Worm (Caenorhabditis elegans) whole organism, mixed stage, embryonic: ENCODE measurements around the gene srg-17.

Experiments used
- M03D4.4 ChIP-seq: sonication (generic microtip); optimal IDR thresholded peaks from 2 replicates; lab custom pipeline; 2017; ENCODE audit warnings: mild to moderate bottlenecking, missing genetic modification characterization, missing compliant biosample characterization
- bed-3 ChIP-seq: fragments of 200-800 bp; sonication (Bioruptor generic); optimal IDR thresholded peaks from 3 replicates; lab custom pipeline; 2018; ENCODE audit warnings: mild to moderate bottlenecking, missing genetic modification characterization, moderate library complexity, missing compliant biosample characterization
- blmp-1 ChIP-seq: fragments of 150-350 bp; optimal IDR thresholded peaks from 2 replicates; lab custom pipeline; 2014; ENCODE audit warnings: missing biosample characterization, missing genetic modification characterization
- ceh-39 ChIP-seq: fragments of 150-350 bp; optimal IDR thresholded peaks from 2 replicates; lab custom pipeline; 2014; ENCODE audit warnings: missing biosample characterization, missing genetic modification characterization
- ceh-43 ChIP-seq: fragments of 200-800 bp; sonication (Bioruptor generic); optimal IDR thresholded peaks from 2 replicates; lab custom pipeline; 2018; ENCODE audit warnings: mild to moderate bottlenecking, missing genetic modification characterization, moderate library complexity, missing compliant biosample characterization
- ceh-83 ChIP-seq: fragments of 200-800 bp; sonication (Bioruptor generic); optimal IDR thresholded peaks from 2 replicates; lab custom pipeline; 2018; ENCODE audit warnings: mild to moderate bottlenecking, missing genetic modification characterization, missing compliant biosample characterization
- ces-1 ChIP-seq: fragments of 150-350 bp; optimal IDR thresholded peaks from 2 replicates; lab custom pipeline; 2014; ENCODE audit warnings: missing biosample characterization, missing genetic modification reagents, missing genetic modification characterization
- cnd-1 ChIP-seq: fragments of 200-800 bp; sonication (Bioruptor generic); optimal IDR thresholded peaks from 2 replicates; lab custom pipeline; 2018; ENCODE audit warnings: mild to moderate bottlenecking, missing genetic modification characterization, missing compliant biosample characterization
- elt-1 ChIP-seq: sonication (generic microtip); optimal IDR thresholded peaks from 2 replicates; lab custom pipeline; 2017; ENCODE audit warnings: missing genetic modification characterization, mild to moderate bottlenecking, missing compliant biosample characterization, antibody characterized with exemption, moderate library complexity, borderline replicate concordance; ENCODE audit not compliant: insufficient read depth
- elt-3 ChIP-seq: fragments of 150-350 bp; optimal IDR thresholded peaks from 2 replicates; lab custom pipeline; 2014; ENCODE audit warnings: missing biosample characterization, missing genetic modification characterization
- flh-1 ChIP-seq: fragments of 200-800 bp; sonication (Bioruptor generic); optimal IDR thresholded peaks from 2 replicates; lab custom pipeline; 2018; ENCODE audit warnings: mild to moderate bottlenecking, missing genetic modification characterization, moderate library complexity, missing compliant biosample characterization
- ham-2 ChIP-seq: fragments of 200-800 bp; sonication (Bioruptor generic); optimal IDR thresholded peaks from 2 replicates; lab custom pipeline; 2018; ENCODE audit warnings: mild to moderate bottlenecking, missing genetic modification characterization, missing compliant biosample characterization
- hlh-1 ChIP-seq: fragments of 150-350 bp; optimal IDR thresholded peaks from 2 replicates; lab custom pipeline; 2014; ENCODE audit warnings: missing biosample characterization, missing genetic modification reagents, missing genetic modification characterization
- lin-13 ChIP-seq: fragments of 150-350 bp; optimal IDR thresholded peaks from 2 replicates; lab custom pipeline; 2014; ENCODE audit warnings: missing biosample characterization, missing genetic modification characterization
- lin-32 ChIP-seq: fragments of 200-800 bp; sonication (Bioruptor generic); optimal IDR thresholded peaks from 2 replicates; lab custom pipeline; 2018; ENCODE audit warnings: mild to moderate bottlenecking, missing genetic modification characterization, missing compliant biosample characterization
- lsy-2 ChIP-seq: fragments of 150-350 bp; optimal IDR thresholded peaks from 2 replicates; lab custom pipeline; 2014; ENCODE audit warnings: missing biosample characterization, missing genetic modification characterization
- mab-5 ChIP-seq: fragments of 150-350 bp; optimal IDR thresholded peaks from 2 replicates; lab custom pipeline; 2014; ENCODE audit warnings: missing biosample characterization, missing genetic modification characterization
- mep-1 ChIP-seq: fragments of 150-350 bp; optimal IDR thresholded peaks from 2 replicates; lab custom pipeline; 2017; ENCODE audit warnings: missing biosample characterization, missing genetic modification reagents, missing genetic modification characterization, inconsistent platforms
- nhr-12 ChIP-seq: fragments of 150-350 bp; optimal IDR thresholded peaks from 2 replicates; lab custom pipeline; 2014; ENCODE audit warnings: missing biosample characterization, missing genetic modification characterization
- nhr-2 ChIP-seq: fragments of 150-350 bp; optimal IDR thresholded peaks from 2 replicates; lab custom pipeline; 2014; ENCODE audit warnings: missing biosample characterization, missing genetic modification characterization
- nhr-237 ChIP-seq: fragments of 150-350 bp; optimal IDR thresholded peaks from 2 replicates; lab custom pipeline; 2014; ENCODE audit warnings: missing biosample characterization, missing genetic modification characterization
- nhr-28 ChIP-seq: fragments of 150-350 bp; optimal IDR thresholded peaks from 2 replicates; lab custom pipeline; 2014; ENCODE audit warnings: missing biosample characterization, missing genetic modification characterization
- nhr-76 ChIP-seq: sonication (generic microtip); optimal IDR thresholded peaks from 2 replicates; lab custom pipeline; 2017; ENCODE audit warnings: missing biosample characterization, missing genetic modification characterization
- pha-4 ChIP-seq: fragments of 150-350 bp; optimal IDR thresholded peaks from 2 replicates; lab custom pipeline; 2018; ENCODE audit warnings: missing biosample characterization, missing genetic modification reagents, missing genetic modification characterization
- sem-2 ChIP-seq: fragments of 200-800 bp; sonication (Bioruptor generic); optimal IDR thresholded peaks from 2 replicates; lab custom pipeline; 2018; ENCODE audit warnings: mild to moderate bottlenecking, missing genetic modification characterization, missing compliant biosample characterization
- snpc-4 ChIP-seq: fragments of 150-350 bp; optimal IDR thresholded peaks from 2 replicates; lab custom pipeline; 2014; ENCODE audit warnings: missing biosample characterization, missing genetic modification characterization
- sptf-1 ChIP-seq: sonication (generic microtip); optimal IDR thresholded peaks from 2 replicates; lab custom pipeline; 2017; ENCODE audit warnings: mild to moderate bottlenecking, missing genetic modification characterization, moderate library complexity, missing compliant biosample characterization
- tbx-8 ChIP-seq: fragments of 200-800 bp; sonication (Bioruptor generic); optimal IDR thresholded peaks from 2 replicates; lab custom pipeline; 2018; ENCODE audit warnings: mild to moderate bottlenecking, missing genetic modification characterization, moderate library complexity, missing compliant biosample characterization
- unc-120 ChIP-seq: sonication (generic microtip); optimal IDR thresholded peaks from 2 replicates; lab custom pipeline; 2017; ENCODE audit warnings: missing genetic modification characterization, missing compliant biosample characterization; ENCODE audit not compliant: poor library complexity, severe bottlenecking
- unc-39 ChIP-seq: fragments of 150-350 bp; optimal IDR thresholded peaks from 2 replicates; lab custom pipeline; 2014; ENCODE audit warnings: missing biosample characterization, missing genetic modification characterization
- ztf-11 ChIP-seq: fragments of 150-350 bp; optimal IDR thresholded peaks from 2 replicates; lab custom pipeline; 2014; ENCODE audit warnings: missing biosample characterization, missing genetic modification characterization

Gene srg-17

ce11 chrII:12452754-12453352, 20.7 kb upstream of the srg-17 start, which contains the start of the genes sre-35 and sre-33:
TSS of gene sre-35 (minus strand) at chrII:12452854.
TSS of gene sre-33 (plus strand) at chrII:12453302.
- TF ChIP-seq ceh-83 (GFP tag; lab: Kevin White, UChicago) (no peak), M03D4.4 (tag; lab: Kevin White, UChicago) (no peak), tbx-8 (GFP tag; lab: Kevin White, UChicago) (no peak), cnd-1 (tag; lab: Kevin White, UChicago) (no peak), nhr-76 (no peak), ztf-11 (tag; lab: Kevin White, UChicago) (no peak), ham-2 (GFP tag; lab: Kevin White, UChicago) (no peak), nhr-28 (no peak), flh-1 (GFP tag; lab: Kevin White, UChicago) (no peak), nhr-237 (tag; lab: Kevin White, UChicago) (no peak), lsy-2 (tag; lab: Kevin White, UChicago) (no peak), nhr-2 (tag; lab: Kevin White, UChicago) (no peak), sptf-1 (tag; lab: Kevin White, UChicago) (no peak), unc-120 (tag; lab: Kevin White, UChicago) (no peak), sem-2 (GFP tag; lab: Kevin White, UChicago) (no peak), elt-3 (tag; lab: Kevin White, UChicago) (no peak)

ce11 chrII:12456633-12457032, 16.9 kb upstream of the srg-17 start, which contains the start of gene sre-32:
TSS of gene sre-32 (minus strand) at chrII:12456733.
- TF ChIP-seq mab-5 (tag; lab: Kevin White, UChicago), result no peak
- no peak for TF ChIP-seq flh-1 (GFP tag; lab: Kevin White, UChicago)
- no peak for TF ChIP-seq elt-1 (tag; lab: Kevin White, UChicago)
- no peak for TF ChIP-seq M03D4.4 (tag; lab: Kevin White, UChicago)
- no peak for TF ChIP-seq cnd-1 (tag; lab: Kevin White, UChicago)
- no peak for TF ChIP-seq lsy-2 (tag; lab: Kevin White, UChicago)
- no peak for TF ChIP-seq unc-39 (tag; lab: Kevin White, UChicago)
- TF ChIP-seq nhr-28, result no peak
- TF ChIP-seq pha-4 (tag; lab: Kevin White, UChicago), result no peak
- TF ChIP-seq lin-32, result no peak
- no peak for TF ChIP-seq hlh-1 (tag; lab: Kevin White, UChicago)
- no peak for TF ChIP-seq ces-1 (GFP tag; lab: Kevin White, UChicago)

DNA sequence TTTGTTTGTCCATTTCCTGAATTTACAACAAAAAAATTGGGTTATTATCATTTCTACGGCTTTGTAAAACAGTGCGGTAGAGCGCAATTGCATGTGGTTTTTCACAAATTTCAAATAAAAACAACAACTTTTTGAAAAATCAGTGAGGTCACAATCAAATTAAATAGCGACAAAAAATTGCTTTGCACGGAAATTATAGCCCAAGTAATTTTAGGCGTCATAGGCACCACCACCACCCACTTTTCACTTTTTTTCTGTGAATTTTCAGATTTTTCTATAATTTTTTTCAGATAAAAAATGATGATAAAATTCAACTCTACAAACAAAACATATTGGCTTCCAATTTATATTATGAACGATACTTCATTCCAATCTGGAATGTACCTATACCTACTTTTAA, 16.2 kb upstream of the srg-17 start, which contains the start of gene sre-38:
sre-38 (plus strand) TSS at position 301 of the 400 bp plus-strand sequence.
- TF ChIP-seq ham-2 (GFP tag; lab: Kevin White, UChicago) (no peak), tbx-8 (GFP tag; lab: Kevin White, UChicago) (no peak), elt-3 (tag; lab: Kevin White, UChicago) (no peak), ztf-11 (tag; lab: Kevin White, UChicago) (no peak), lsy-2 (tag; lab: Kevin White, UChicago) (no peak), ceh-43 (GFP tag; lab: Kevin White, UChicago) (no peak), snpc-4 (tag; lab: Kevin White, UChicago) (no peak), nhr-28 (no peak), elt-1 (tag; lab: Kevin White, UChicago) (no peak), mep-1 (tag; lab: Kevin White, UChicago) (no peak), cnd-1 (tag; lab: Kevin White, UChicago) (no peak), pha-4 (tag; lab: Kevin White, UChicago) (no peak), ceh-83 (GFP tag; lab: Kevin White, UChicago) (no peak), mab-5 (tag; lab: Kevin White, UChicago) (no peak)

- TF ChIP-seq ceh-83 (GFP tag; lab: Kevin White, UChicago) (no peak), blmp-1 (tag; lab: Kevin White, UChicago) (no peak), lin-13 (tag; lab: Kevin White, UChicago) (peak; percentile 9), cnd-1 (tag; lab: Kevin White, UChicago) (no peak), tbx-8 (GFP tag; lab: Kevin White, UChicago) (no peak), lsy-2 (tag; lab: Kevin White, UChicago) (peak; percentile 82), M03D4.4 (tag; lab: Kevin White, UChicago) (no peak), unc-120 (tag; lab: Kevin White, UChicago) (no peak), mep-1 (tag; lab: Kevin White, UChicago) (peak; percentile 72), ceh-39 (peak; percentile 37), elt-1 (tag; lab: Kevin White, UChicago) (no peak), unc-39 (tag; lab: Kevin White, UChicago) (no peak), bed-3 (GFP tag; lab: Kevin White, UChicago) (no peak), lin-32 (no peak), snpc-4 (tag; lab: Kevin White, UChicago) (no peak), sptf-1 (tag; lab: Kevin White, UChicago) (peak; percentile 25), pha-4 (tag; lab: Kevin White, UChicago) (peak; percentile 17), nhr-76 (no peak), hlh-1 (tag; lab: Kevin White, UChicago) (no peak), ztf-11 (tag; lab: Kevin White, UChicago) (no peak), nhr-237 (tag; lab: Kevin White, UChicago) (peak; percentile 54), ces-1 (GFP tag; lab: Kevin White, UChicago) (peak; percentile 70), sem-2 (GFP tag; lab: Kevin White, UChicago) (no peak), nhr-12 (tag; lab: Kevin White, UChicago) (no peak), elt-3 (tag; lab: Kevin White, UChicago) (no peak), nhr-2 (tag; lab: Kevin White, UChicago) (peak; percentile 38), ham-2 (GFP tag; lab: Kevin White, UChicago) (no peak)
These were observed 14.1 kb upstream of the srg-17 start, which contains the start of gene tag-281 for ce11 chrII:12459422-12459821. TSS of gene tag-281 (plus strand) at chrII:12459761.
